Fruit fly (Drosophila melanogaster): ENCODE data around the gene CG2201.

CG2201 gene

dm6 chr2L:21623685-21624471, at the start of gene CG2201 (continued):
- TF ChIP-seq zen (tag; optimal IDR thresholded peaks at IDR 0.05): peak; percentile 45
- TF ChIP-seq CG1529 (GFP tag; optimal IDR thresholded peaks at IDR 0.05): peak; percentile 48
- TF ChIP-seq corto (GFP tag; optimal IDR thresholded peaks at IDR 0.05): no peak
- TF ChIP-seq pros (GFP tag; optimal IDR thresholded peaks at IDR 0.05): no peak
- no peak for TF ChIP-seq ERR (GFP tag; optimal IDR thresholded peaks at IDR 0.05)
- TF ChIP-seq Hr51 (GFP tag; optimal IDR thresholded peaks at IDR 0.05): peak; percentile 46 to 63
- TF ChIP-seq lov (optimal IDR thresholded peaks at IDR 0.05): no peak
- TF ChIP-seq lov (GFP tag; IDR thresholded peaks at IDR 0.05): peak; percentile 64; the same call in 1 of the 3 replicates
- no peak for TF ChIP-seq NC2β (GFP tag; optimal IDR thresholded peaks at IDR 0.05)
- no peak for TF ChIP-seq nerfin-2 (GFP tag; IDR thresholded peaks at IDR 0.05; ENCODE audit: partially characterized antibody)
- TF ChIP-seq tll (GFP tag; optimal IDR thresholded peaks at IDR 0.05): no peak
- no peak for TF ChIP-seq CG7271 (tag; optimal IDR thresholded peaks at IDR 0.05)
- TF ChIP-seq sens (GFP tag): peak; percentile 74
- peak; percentile 61 for TF ChIP-seq CG10209 (GFP tag; optimal IDR thresholded peaks at IDR 0.05)
- TF ChIP-seq CG9215 (GFP tag; IDR thresholded peaks at IDR 0.05): no peak
- TF ChIP-seq jing (GFP tag; optimal IDR thresholded peaks at IDR 0.05): peak; percentile 16
- no peak for TF ChIP-seq crc (GFP tag; optimal IDR thresholded peaks at IDR 0.05)
- peak; percentile 53 for TF ChIP-seq CG15601 (tag; optimal IDR thresholded peaks at IDR 0.05)
- TF ChIP-seq CG43689 (GFP tag; IDR thresholded peaks at IDR 0.05): no peak
- 0 out of 2 replicates have a peak, but pooled peaks have one; percentile 5 for TF ChIP-seq CG17612 (GFP tag; IDR thresholded peaks at IDR 0.05)
- peak; percentile 8 for TF ChIP-seq CG10543 (GFP tag; optimal IDR thresholded peaks at IDR 0.05)
- no peak for TF ChIP-seq lilli (GFP tag; optimal IDR thresholded peaks at IDR 0.05)
- no peak for TF ChIP-seq CG8478 (optimal IDR thresholded peaks at IDR 0.05)
- TF ChIP-seq sqz (GFP tag; optimal IDR thresholded peaks at IDR 0.05): no peak
- no peak; the same call in 1 of the 2 replicates for TF ChIP-seq lmd (GFP tag; IDR thresholded peaks at IDR 0.05)
- TF ChIP-seq CG3995 (GFP tag; optimal IDR thresholded peaks at IDR 0.05): no peak
- peak; percentile 14 for TF ChIP-seq CG6813 (GFP tag; optimal IDR thresholded peaks at IDR 0.05)
- TF ChIP-seq CG32767 (GFP tag; IDR thresholded peaks at IDR 0.05): peak; percentile 59; the same call in 1 of the 2 replicates
- peak; percentile 15; the same call in 1 of the 2 replicates for TF ChIP-seq CG32772 (GFP tag; IDR thresholded peaks at IDR 0.05)
- TF ChIP-seq chinmo (GFP tag; IDR thresholded peaks at IDR 0.05; ENCODE audit: partially characterized antibody): no peak
- TF ChIP-seq CG7987 (GFP tag; optimal IDR thresholded peaks at IDR 0.05): peak; percentile 51
- TF ChIP-seq lbe (GFP tag; optimal IDR thresholded peaks at IDR 0.05): no peak
- TF ChIP-seq Opbp (GFP tag; IDR thresholded peaks at IDR 0.05; ENCODE audit: partially characterized antibody): no peak
- no peak for TF ChIP-seq CG18476 (GFP tag; optimal IDR thresholded peaks at IDR 0.05)
- TF ChIP-seq slbo (GFP tag; IDR thresholded peaks at IDR 0.05): peak; percentile 75
- TF ChIP-seq vnd (GFP tag; IDR thresholded peaks at IDR 0.05; ENCODE audit: partially characterized antibody): no peak
- TF ChIP-seq CG34422 (GFP tag; IDR thresholded peaks at IDR 0.05): 0 out of 3 replicates have a peak, but pooled peaks have one; percentile 29
- TF ChIP-seq BtbVII (GFP tag; optimal IDR thresholded peaks at IDR 0.05): no peak
- TF ChIP-seq Doc2 (GFP tag; IDR thresholded peaks at IDR 0.05): no peak
- TF ChIP-seq bcd (GFP tag; optimal IDR thresholded peaks at IDR 0.05): peak; percentile 61
- no peak for TF ChIP-seq ranshi (GFP tag; IDR thresholded peaks at IDR 0.05)
- TF ChIP-seq Atf3 (GFP tag; optimal IDR thresholded peaks at IDR 0.05): no peak
- no peak for TF ChIP-seq bowl (GFP tag; IDR thresholded peaks at IDR 0.05)
- TF ChIP-seq sr (GFP tag; IDR thresholded peaks at IDR 0.05): no peak
- TF ChIP-seq ssp (GFP tag; IDR thresholded peaks at IDR 0.05): no peak
- no peak for TF ChIP-seq Side (GFP tag; optimal IDR thresholded peaks at IDR 0.05)
- no peak for TF ChIP-seq CG14965 (GFP tag; optimal IDR thresholded peaks at IDR 0.05; ENCODE audit: borderline replicate concordance)
- TF ChIP-seq NfI (GFP tag; optimal IDR thresholded peaks at IDR 0.05): peak; percentile 26
- TF ChIP-seq crol (GFP tag; IDR thresholded peaks at IDR 0.05): no peak
- no peak for TF ChIP-seq hth (optimal IDR thresholded peaks at IDR 0.05)

All from whole organism, embryonic.